Fruit fly (Drosophila melanogaster) whole organism, wandering third instar larva: ENCODE measurements around the gene CG14427.

Experiments used
- Abd-B ChIP-seq: fragments of >200 bp; optimal IDR thresholded peaks from 2 replicates; lab custom pipeline; 2017; ENCODE audit warnings: missing biosample characterization, missing genetic modification characterization
- CG32264 ChIP-seq: fragments of 200-800 bp; sonication (Bioruptor generic); optimal IDR thresholded peaks from 2 replicates; lab custom pipeline; 2016; ENCODE audit warnings: missing biosample characterization, missing genetic modification characterization
- CG9705 ChIP-seq: fragments of 200-800 bp; sonication (Bioruptor generic); optimal IDR thresholded peaks from 2 replicates; lab custom pipeline; 2018; ENCODE audit warnings: missing biosample characterization, mild to moderate bottlenecking, missing genetic modification characterization
- CrebA ChIP-seq: fragments of 200-800 bp; sonication (Bioruptor generic); optimal IDR thresholded peaks from 2 replicates; lab custom pipeline; 2016; ENCODE audit warnings: missing biosample characterization, mild to moderate bottlenecking, missing genetic modification characterization, borderline replicate concordance
- Dfd ChIP-seq: fragments of >200 bp; optimal IDR thresholded peaks from 2 replicates; lab custom pipeline; 2017; ENCODE audit warnings: missing biosample characterization, missing genetic modification characterization
- Dif ChIP-seq: fragments of 200-275, 200-300 bp; sonication (Bioruptor generic); optimal IDR thresholded peaks from 2 replicates; lab custom pipeline; 2018; ENCODE audit warnings: missing biosample characterization, missing genetic modification characterization; ENCODE audit not compliant: partially characterized antibody
- GATAd ChIP-seq: sonication (Bioruptor generic); optimal IDR thresholded peaks from 2 replicates; lab custom pipeline; 2016; ENCODE audit warnings: missing biosample characterization, missing genetic modification characterization
- HLH106 ChIP-seq: fragments of 200-800 bp; optimal IDR thresholded peaks from 3 replicates; lab custom pipeline; 2019; ENCODE audit warnings: missing biosample characterization, mild to moderate bottlenecking, missing genetic modification characterization, moderate library complexity
- Hnf4 ChIP-seq: fragments of 200-800 bp; sonication (Bioruptor generic); optimal IDR thresholded peaks from 2 replicates; lab custom pipeline; 2016; ENCODE audit warnings: missing biosample characterization, mild to moderate bottlenecking, missing genetic modification characterization
- Hr78 ChIP-seq: fragments of >200 bp; optimal IDR thresholded peaks from 2 replicates; lab custom pipeline; 2017; ENCODE audit warnings: missing biosample characterization, missing genetic modification characterization
- Hr83 ChIP-seq: fragments of 200-300 bp; sonication (Bioruptor generic); optimal IDR thresholded peaks from 2 replicates; lab custom pipeline; 2016; ENCODE audit warnings: missing biosample characterization, mild to moderate bottlenecking, missing genetic modification characterization, moderate library complexity; ENCODE audit not compliant: poor library complexity, severe bottlenecking
- Jra ChIP-seq: sonication (Bioruptor generic); optimal IDR thresholded peaks from 2 replicates; lab custom pipeline; 2016; ENCODE audit warnings: missing biosample characterization, missing genetic modification characterization
- Mio ChIP-seq: sonication (Bioruptor generic); optimal IDR thresholded peaks from 2 replicates; lab custom pipeline; 2016; ENCODE audit warnings: missing biosample characterization, missing genetic modification characterization
- Myc ChIP-seq: fragments of >200 bp; optimal IDR thresholded peaks from 2 replicates; lab custom pipeline; 2017
- N ChIP-seq: fragments of >200 bp; optimal IDR thresholded peaks from 2 replicates; lab custom pipeline; 2018; ENCODE audit warnings: missing biosample characterization, missing external identifiers, missing genetic modification characterization
- OdsH ChIP-seq: fragments of 200-800 bp; sonication (Bioruptor generic); optimal IDR thresholded peaks from 2 replicates; lab custom pipeline; 2016; ENCODE audit warnings: missing biosample characterization, mild to moderate bottlenecking, missing genetic modification characterization
- Rel ChIP-seq, 2 experiments: fragments of 200-800 bp; sonication (Bioruptor generic) in 1 of 2; optimal IDR thresholded peaks; 2 replicates in 1 of 2; 3 replicates in 1 of 2; lab custom pipeline; 2016 to 2019; ENCODE audit warnings: mild to moderate bottlenecking in 2 of 2, missing biosample characterization in 2 of 2, missing genetic modification characterization in 2 of 2, moderate library complexity in 1 of 2
- Sp1 ChIP-seq: fragments of 200-800 bp; sonication (Bioruptor generic); optimal IDR thresholded peaks from 3 replicates; lab custom pipeline; 2019; ENCODE audit warnings: missing biosample characterization, mild to moderate bottlenecking, missing genetic modification characterization, moderate library complexity
- Vsx2 ChIP-seq: fragments of 200-300, 225-300 bp; sonication (Bioruptor generic); optimal IDR thresholded peaks from 2 replicates; lab custom pipeline; 2018; ENCODE audit warnings: missing biosample characterization, missing genetic modification characterization; ENCODE audit not compliant: partially characterized antibody
- br ChIP-seq: fragments of 200-800 bp; sonication (Bioruptor generic); optimal IDR thresholded peaks from 2 replicates; lab custom pipeline; 2016; ENCODE audit warnings: missing biosample characterization, missing genetic modification characterization
- brk ChIP-seq: fragments of 200-800 bp; sonication (Bioruptor generic); optimal IDR thresholded peaks from 2 replicates; lab custom pipeline; 2016; ENCODE audit warnings: missing biosample characterization, mild to moderate bottlenecking, missing genetic modification characterization
- dl ChIP-seq, 2 experiments: fragments of 175-275, 200-275 bp in 1 of 2; fragments of 200-275 bp in 1 of 2; sonication (Bioruptor generic); optimal IDR thresholded peaks; lab custom pipeline; 2018; ENCODE audit warnings: mild to moderate bottlenecking in 2 of 2, missing biosample characterization in 2 of 2, missing genetic modification characterization in 2 of 2, moderate library complexity in 2 of 2; ENCODE audit not compliant: partially characterized antibody in 2 of 2, insufficient read depth in 1 of 2
- dmrt93B ChIP-seq: fragments of 200-800 bp; sonication (Bioruptor generic); optimal IDR thresholded peaks from 2 replicates; lab custom pipeline; 2018; ENCODE audit warnings: missing biosample characterization, mild to moderate bottlenecking, missing genetic modification characterization
- dsf ChIP-seq: sonication (Bioruptor generic); optimal IDR thresholded peaks from 2 replicates; lab custom pipeline; 2016; ENCODE audit warnings: missing biosample characterization, missing genetic modification characterization, borderline replicate concordance
- ey ChIP-seq: fragments of 200-800 bp; sonication (Bioruptor generic); optimal IDR thresholded peaks from 2 replicates; lab custom pipeline; 2016; ENCODE audit warnings: missing biosample characterization, missing genetic modification characterization
- foxo ChIP-seq, 2 experiments: fragments of 200-800 bp; sonication (Bioruptor generic); optimal IDR thresholded peaks; 2 replicates in 1 of 2; 3 replicates in 1 of 2; lab custom pipeline; 2016 to 2017; ENCODE audit warnings: missing biosample characterization in 2 of 2, missing genetic modification characterization in 2 of 2
- fru ChIP-seq: fragments of 200-800 bp; sonication (Bioruptor generic); optimal IDR thresholded peaks from 3 replicates; lab custom pipeline; 2016; ENCODE audit warnings: missing biosample characterization, mild to moderate bottlenecking, missing genetic modification characterization
- h ChIP-seq: fragments of 200-800 bp; sonication (Bioruptor generic); optimal IDR thresholded peaks from 3 replicates; lab custom pipeline; 2016; ENCODE audit warnings: missing biosample characterization, mild to moderate bottlenecking, missing genetic modification characterization
- jim ChIP-seq: fragments of 175-275, 200-325 bp; sonication (Bioruptor generic); optimal IDR thresholded peaks from 2 replicates; lab custom pipeline; 2016; ENCODE audit warnings: missing biosample characterization, mild to moderate bottlenecking, missing genetic modification characterization
- lola ChIP-seq: fragments of >200 bp; optimal IDR thresholded peaks from 2 replicates; lab custom pipeline; 2017; ENCODE audit warnings: missing biosample characterization, missing genetic modification characterization
- pan ChIP-seq: fragments of >200 bp; optimal IDR thresholded peaks from 2 replicates; lab custom pipeline; 2017
- psq ChIP-seq: fragments of 200-800 bp; sonication (Bioruptor generic); optimal IDR thresholded peaks from 3 replicates; lab custom pipeline; 2017; ENCODE audit warnings: missing biosample characterization, mild to moderate bottlenecking, missing genetic modification characterization, moderate library complexity
- rgr ChIP-seq: fragments of 200-800 bp; sonication (Bioruptor generic); optimal IDR thresholded peaks from 3 replicates; lab custom pipeline; 2016; ENCODE audit warnings: missing biosample characterization, mild to moderate bottlenecking, missing genetic modification characterization
- sage ChIP-seq: fragments of 200-800 bp; sonication (Bioruptor generic); optimal IDR thresholded peaks from 2 replicates; lab custom pipeline; 2016; ENCODE audit warnings: missing biosample characterization, mild to moderate bottlenecking, missing genetic modification characterization
- sv ChIP-seq: fragments of 200-800 bp; sonication (Bioruptor generic); optimal IDR thresholded peaks from 3 replicates; lab custom pipeline; 2016; ENCODE audit warnings: missing biosample characterization, missing genetic modification characterization
- tai ChIP-seq: sonication (Bioruptor generic); optimal IDR thresholded peaks from 2 replicates; lab custom pipeline; 2016; ENCODE audit warnings: missing biosample characterization, missing genetic modification characterization
- usp ChIP-seq: fragments of >200 bp; optimal IDR thresholded peaks from 2 replicates; lab custom pipeline; 2017; ENCODE audit warnings: missing biosample characterization, missing genetic modification characterization
- woc ChIP-seq: sonication (Bioruptor generic); optimal IDR thresholded peaks from 2 replicates; lab custom pipeline; 2016; ENCODE audit warnings: missing biosample characterization, mild to moderate bottlenecking, missing genetic modification characterization

CG14427 gene

dm6 chrX:7013320-7014214, 26.8 kb upstream of the CG14427 start, which contains the start of the genes CG3032 and CG4593:
Gene CG3032, minus strand, starts transcription at chrX:7013881.
Gene CG4593, plus strand, starts transcription at chrX:7013887.
- TF ChIP-seq CG32264 (GFP tag; lab: Kevin White, UChicago) = peak; percentile 59
- peak; percentile 81 for TF ChIP-seq sage
- peak; percentile 87 for TF ChIP-seq Hnf4
- no peak for TF ChIP-seq pan (lab: Kevin White, UChicago)
- TF ChIP-seq Hr83 (GFP tag; lab: Kevin White, UChicago) = peak; percentile 56
- peak; percentile 56 for TF ChIP-seq Mio (GFP tag; lab: Kevin White, UChicago)
- TF ChIP-seq woc (GFP tag; lab: Kevin White, UChicago) = peak; percentile 83
- peak; percentile 85 for TF ChIP-seq ey (GFP tag; lab: Kevin White, UChicago)
- no peak for TF ChIP-seq dl (GFP tag; optimal IDR thresholded peaks at IDR 0.05; lab: Kevin White, UChicago; ENCODE audit: insufficient read depth in 1 of 2, partially characterized antibody in 2 of 2)
- TF ChIP-seq dmrt93B (GFP tag; lab: Kevin White, UChicago) = peak; percentile 78
- no peak for TF ChIP-seq N
- TF ChIP-seq h (GFP tag; lab: Kevin White, UChicago) = peak; percentile 85
- no peak for TF ChIP-seq Hr78 (GFP tag; lab: Kevin White, UChicago)
- TF ChIP-seq rgr (GFP tag; lab: Kevin White, UChicago) = peak; percentile 91
- TF ChIP-seq psq = peak; percentile 73
- peak; percentile 76 for TF ChIP-seq tai (GFP tag; lab: Kevin White, UChicago)
- TF ChIP-seq GATAd (GFP tag; lab: Kevin White, UChicago) = no peak
- peak; percentile 71 for TF ChIP-seq br
- TF ChIP-seq Abd-B (GFP tag; lab: Kevin White, UChicago) = no peak
- TF ChIP-seq brk (GFP tag; lab: Kevin White, UChicago) = peak; percentile 49
- peak; percentile 82 for TF ChIP-seq fru (GFP tag; lab: Kevin White, UChicago)
- no peak for TF ChIP-seq Dif (GFP tag; lab: Kevin White, UChicago)
- no peak for TF ChIP-seq Myc (lab: Kevin White, UChicago)
- no peak for TF ChIP-seq lola (GFP tag; lab: Kevin White, UChicago)
- TF ChIP-seq sv (GFP tag; lab: Kevin White, UChicago) = peak; percentile 70
- TF ChIP-seq OdsH (GFP tag; lab: Kevin White, UChicago) = peak; percentile 77
- TF ChIP-seq dsf = peak; percentile 50
- no peak for TF ChIP-seq jim (GFP tag; lab: Kevin White, UChicago)
- TF ChIP-seq Dfd (GFP tag; lab: Kevin White, UChicago) = no peak
- TF ChIP-seq foxo (GFP tag; optimal IDR thresholded peaks at IDR 0.05; lab: Kevin White, UChicago) = peak; percentile 6 to 88
- no peak for TF ChIP-seq Vsx2 (GFP tag; lab: Kevin White, UChicago)
- no peak for TF ChIP-seq CrebA
- TF ChIP-seq CG9705 (GFP tag; lab: Kevin White, UChicago) = peak; percentile 7
- TF ChIP-seq usp = no peak
- no peak for TF ChIP-seq Rel (GFP tag; optimal IDR thresholded peaks at IDR 0.05; lab: Kevin White, UChicago)
- peak; percentile 34 for TF ChIP-seq Rel (tag; optimal IDR thresholded peaks at IDR 0.05; lab: Kevin White, UChicago)
- peak; percentile 87 for TF ChIP-seq HLH106 (tag; lab: Kevin White, UChicago)
- TF ChIP-seq Jra = peak; percentile 60
- TF ChIP-seq Sp1 (GFP tag; lab: Kevin White, UChicago) = peak; percentile 77
- TF ChIP-seq, all 38 proteins: peak for 24

- no peak for TF ChIP-seq CrebA
- peak; percentile 43 for TF ChIP-seq fru (GFP tag; lab: Kevin White, UChicago)
- peak; percentile 48 for TF ChIP-seq Myc (lab: Kevin White, UChicago)
- TF ChIP-seq dsf = no peak
- TF ChIP-seq rgr (GFP tag; lab: Kevin White, UChicago) = peak; percentile 34
- TF ChIP-seq pan (lab: Kevin White, UChicago) = peak; percentile 53
- TF ChIP-seq N = no peak
- no peak for TF ChIP-seq CG9705 (GFP tag; lab: Kevin White, UChicago)
- TF ChIP-seq Hr78 (GFP tag; lab: Kevin White, UChicago) = no peak
- TF ChIP-seq woc (GFP tag; lab: Kevin White, UChicago) = peak; percentile 90
- TF ChIP-seq Rel (GFP tag; optimal IDR thresholded peaks at IDR 0.05; lab: Kevin White, UChicago) = no peak
- TF ChIP-seq Rel (tag; optimal IDR thresholded peaks at IDR 0.05; lab: Kevin White, UChicago) = peak; percentile 8
- TF ChIP-seq sage = no peak
- peak; percentile 8 to 78 for TF ChIP-seq foxo (GFP tag; optimal IDR thresholded peaks at IDR 0.05; lab: Kevin White, UChicago)
- TF ChIP-seq Hr83 (GFP tag; lab: Kevin White, UChicago) = peak; percentile 0
- TF ChIP-seq Sp1 (GFP tag; lab: Kevin White, UChicago) = peak; percentile 5
- no peak for TF ChIP-seq CG32264 (GFP tag; lab: Kevin White, UChicago)
- TF ChIP-seq brk (GFP tag; lab: Kevin White, UChicago) = no peak
- TF ChIP-seq jim (GFP tag; lab: Kevin White, UChicago) = no peak
- no peak for TF ChIP-seq psq
- TF ChIP-seq HLH106 (tag; lab: Kevin White, UChicago) = peak; percentile 38
- TF ChIP-seq Vsx2 (GFP tag; lab: Kevin White, UChicago) = no peak
- no peak for TF ChIP-seq OdsH (GFP tag; lab: Kevin White, UChicago)
- TF ChIP-seq lola (GFP tag; lab: Kevin White, UChicago) = no peak
- TF ChIP-seq ey (GFP tag; lab: Kevin White, UChicago) = peak; percentile 69
- peak; percentile 66 for TF ChIP-seq sv (GFP tag; lab: Kevin White, UChicago)
- TF ChIP-seq br = peak; percentile 10
- no peak for TF ChIP-seq Dif (GFP tag; lab: Kevin White, UChicago)
- no peak for TF ChIP-seq usp
- peak; percentile 22 for TF ChIP-seq h (GFP tag; lab: Kevin White, UChicago)
- TF ChIP-seq Jra = peak; percentile 5
- peak; percentile 68 for TF ChIP-seq tai (GFP tag; lab: Kevin White, UChicago)
- peak; percentile 57 for TF ChIP-seq Hnf4
- TF ChIP-seq, all 38 proteins: peak for 17
Measured at dm6 chrX:7014931-7015428, 25.4 kb upstream of the CG14427 start.
